Fruit fly (Drosophila melanogaster) whole organism, prepupa: ENCODE data around the gene Cp18.
A peak's percentile ranks its signal among the peaks of the same experiment; 100 is the strongest.

ENCODE experiments used
- Blimp-1 ChIP-seq: fragments of 200-800 bp; sonication (Bioruptor generic); optimal IDR thresholded peaks from 3 replicates; lab custom pipeline; 2017; ENCODE audit warnings: missing biosample characterization, missing genetic modification characterization, mild to moderate bottlenecking, moderate library complexity, missing genetic modification reagents
- CG10631 ChIP-seq: fragments of 200-800 bp; sonication (Bioruptor generic); optimal IDR thresholded peaks from 2 replicates; lab custom pipeline; 2016; ENCODE audit warnings: missing biosample characterization, missing genetic modification characterization
- CG10669 ChIP-seq: fragments of 200-800 bp; sonication (Bioruptor generic); optimal IDR thresholded peaks from 3 replicates; lab custom pipeline; 2018; ENCODE audit warnings: missing biosample characterization, mild to moderate bottlenecking, missing genetic modification characterization, moderate library complexity
- CG11762 ChIP-seq: fragments of 200-800 bp; sonication (Bioruptor generic); optimal IDR thresholded peaks from 3 replicates; lab custom pipeline; 2016; ENCODE audit warnings: missing biosample characterization, missing genetic modification characterization; ENCODE audit not compliant: insufficient read depth
- CG11902 ChIP-seq: fragments of 200-800 bp; sonication (Bioruptor generic); optimal IDR thresholded peaks from 3 replicates; lab custom pipeline; 2016; ENCODE audit warnings: missing biosample characterization, missing genetic modification characterization
- CG15336 ChIP-seq: fragments of 200-800 bp; sonication (Bioruptor generic); IDR thresholded peaks from 2 replicates; pipeline ENCODE4 v1.3.6; 2022; ENCODE audit warnings: missing biosample characterization, missing genetic modification characterization
- CG1621 ChIP-seq: fragments of 200-800 bp; sonication (Bioruptor generic); optimal IDR thresholded peaks from 3 replicates; lab custom pipeline; 2018; ENCODE audit warnings: missing biosample characterization, mild to moderate bottlenecking, missing genetic modification characterization
- CG16779 ChIP-seq: fragments of 200-800 bp; sonication (Bioruptor generic); optimal IDR thresholded peaks from 3 replicates; lab custom pipeline; 2017; ENCODE audit warnings: missing biosample characterization, mild to moderate bottlenecking, missing genetic modification characterization
- CG3032 ChIP-seq: fragments of 200-800 bp; optimal IDR thresholded peaks from 2 replicates; lab custom pipeline; 2019; ENCODE audit warnings: missing biosample characterization, mild to moderate bottlenecking, missing genetic modification characterization, moderate library complexity
- CG31627 ChIP-seq: fragments of 200-800 bp; sonication (Bioruptor generic); optimal IDR thresholded peaks from 3 replicates; lab custom pipeline; 2016; ENCODE audit warnings: missing biosample characterization, missing genetic modification characterization
- CG32006 ChIP-seq: fragments of 200-800 bp; sonication (Bioruptor generic); optimal IDR thresholded peaks from 3 replicates; lab custom pipeline; 2017; ENCODE audit warnings: missing biosample characterization, mild to moderate bottlenecking, missing genetic modification characterization
- CG34406 ChIP-seq: fragments of 200-800 bp; sonication (Bioruptor generic); optimal IDR thresholded peaks from 3 replicates; lab custom pipeline; 2016; ENCODE audit warnings: missing biosample characterization, missing genetic modification characterization
- CG6163 ChIP-seq: fragments of 200-800 bp; sonication (Bioruptor generic); IDR thresholded peaks from 3 replicates; pipeline ENCODE4 v1.3.6; 2022; ENCODE audit warnings: missing biosample characterization, missing genetic modification characterization
- CG6792 ChIP-seq: fragments of 200-800 bp; sonication (Bioruptor generic); optimal IDR thresholded peaks from 3 replicates; lab custom pipeline; 2016; ENCODE audit warnings: missing biosample characterization, missing genetic modification characterization
- CG6808 ChIP-seq: fragments of 200-800 bp; sonication (Bioruptor generic); optimal IDR thresholded peaks from 3 replicates; lab custom pipeline; 2017; ENCODE audit warnings: missing biosample characterization, missing genetic modification characterization, mild to moderate bottlenecking, moderate library complexity, missing genetic modification reagents
- CG6854 ChIP-seq: fragments of 200-800 bp; sonication (Bioruptor generic); optimal IDR thresholded peaks from 2 replicates; lab custom pipeline; 2017; ENCODE audit warnings: missing biosample characterization, mild to moderate bottlenecking, missing genetic modification characterization
- CG8119 ChIP-seq: fragments of 200-800 bp; sonication (Bioruptor generic); IDR thresholded peaks from 3 replicates; pipeline ENCODE4 v1.3.6; 2022; ENCODE audit warnings: missing biosample characterization, missing genetic modification characterization
- CG8319 ChIP-seq: fragments of 200-800 bp; sonication (Bioruptor generic); optimal IDR thresholded peaks from 3 replicates; lab custom pipeline; 2016; ENCODE audit warnings: missing biosample characterization, missing genetic modification characterization
- CG8632 ChIP-seq: fragments of 200-800 bp; sonication (Bioruptor generic); optimal IDR thresholded peaks from 3 replicates; lab custom pipeline; 2016; ENCODE audit warnings: missing biosample characterization, missing genetic modification characterization
- Eip75B ChIP-seq: fragments of 200-800 bp; sonication (Bioruptor generic); optimal IDR thresholded peaks from 3 replicates; lab custom pipeline; 2016; ENCODE audit warnings: missing biosample characterization, missing genetic modification characterization
- Eip93F ChIP-seq: fragments of 200-800 bp; sonication (Bioruptor generic); optimal IDR thresholded peaks from 2 replicates; lab custom pipeline; 2016; ENCODE audit warnings: missing biosample characterization, mild to moderate bottlenecking, missing genetic modification characterization
- Ets21C ChIP-seq: fragments of 200-800 bp; sonication (Bioruptor generic); optimal IDR thresholded peaks from 3 replicates; lab custom pipeline; 2016; ENCODE audit warnings: missing biosample characterization, missing genetic modification characterization
- Hr39 ChIP-seq: fragments of 200-800 bp; sonication (Bioruptor generic); optimal IDR thresholded peaks from 2 replicates; lab custom pipeline; 2016; ENCODE audit warnings: missing biosample characterization, missing genetic modification characterization
- Hr4 ChIP-seq: fragments of 200-800 bp; sonication (Bioruptor generic); optimal IDR thresholded peaks from 3 replicates; lab custom pipeline; 2016; ENCODE audit warnings: missing biosample characterization, missing genetic modification characterization
- Lpt ChIP-seq: fragments of 200-800 bp; sonication (Bioruptor generic); optimal IDR thresholded peaks from 3 replicates; lab custom pipeline; 2016; ENCODE audit warnings: missing biosample characterization, missing genetic modification characterization
- Met ChIP-seq: fragments of 200-800 bp; sonication (Bioruptor generic); optimal IDR thresholded peaks from 3 replicates; lab custom pipeline; 2016; ENCODE audit warnings: missing biosample characterization, missing genetic modification characterization
- OdsH ChIP-seq: fragments of 200-800 bp; sonication (Bioruptor generic); optimal IDR thresholded peaks from 3 replicates; lab custom pipeline; 2016; ENCODE audit warnings: missing biosample characterization, missing genetic modification characterization
- Smox ChIP-seq: fragments of 200-800 bp; sonication (Bioruptor generic); optimal IDR thresholded peaks from 3 replicates; lab custom pipeline; 2016; ENCODE audit warnings: missing biosample characterization, missing genetic modification characterization
- Sox102F ChIP-seq: fragments of 200-800 bp; sonication (Bioruptor generic); optimal IDR thresholded peaks from 2 replicates; lab custom pipeline; 2016; ENCODE audit warnings: missing biosample characterization, mild to moderate bottlenecking, missing genetic modification characterization
- Sox14 ChIP-seq: fragments of 200-800 bp; sonication (Bioruptor generic); optimal IDR thresholded peaks from 3 replicates; lab custom pipeline; 2016; ENCODE audit warnings: missing biosample characterization, missing genetic modification characterization
- Sox15 ChIP-seq: fragments of 200-800 bp; sonication (Bioruptor generic); optimal IDR thresholded peaks from 3 replicates; lab custom pipeline; 2016; ENCODE audit warnings: missing biosample characterization, missing genetic modification characterization
- achi ChIP-seq: fragments of 200-800 bp; sonication (Bioruptor generic); optimal IDR thresholded peaks from 3 replicates; lab custom pipeline; 2016; ENCODE audit warnings: missing biosample characterization, missing genetic modification characterization
- acj6 ChIP-seq: fragments of 200-800 bp; sonication (Bioruptor generic); optimal IDR thresholded peaks from 3 replicates; lab custom pipeline; 2016; ENCODE audit warnings: missing biosample characterization, missing genetic modification characterization
- cyc ChIP-seq: fragments of 200-800 bp; sonication (Bioruptor generic); optimal IDR thresholded peaks from 3 replicates; lab custom pipeline; 2016; ENCODE audit warnings: missing biosample characterization, missing genetic modification characterization
- dac ChIP-seq: fragments of 200-800 bp; sonication (Bioruptor generic); optimal IDR thresholded peaks from 2 replicates; lab custom pipeline; 2017; ENCODE audit warnings: missing biosample characterization, mild to moderate bottlenecking, missing genetic modification characterization
- dsx ChIP-seq: fragments of 200-800 bp; optimal IDR thresholded peaks from 3 replicates; lab custom pipeline; 2019; ENCODE audit warnings: missing biosample characterization, mild to moderate bottlenecking, missing genetic modification characterization, moderate library complexity; ENCODE audit not compliant: poor library complexity, severe bottlenecking
- eg ChIP-seq: fragments of 200-800 bp; sonication (Bioruptor generic); IDR thresholded peaks from 3 replicates; pipeline ENCODE4 v1.3.6; 2022; ENCODE audit warnings: missing biosample characterization, missing genetic modification characterization
- esn ChIP-seq: fragments of 200-800 bp; sonication (Bioruptor generic); optimal IDR thresholded peaks from 2 replicates; lab custom pipeline; 2016; ENCODE audit warnings: missing biosample characterization, mild to moderate bottlenecking, missing genetic modification characterization, moderate library complexity
- fd85E ChIP-seq: fragments of 200-800 bp; sonication (Bioruptor generic); optimal IDR thresholded peaks from 3 replicates; lab custom pipeline; 2016; ENCODE audit warnings: missing biosample characterization, missing genetic modification characterization
- fkh ChIP-seq: fragments of 200-800 bp; sonication (Bioruptor generic); optimal IDR thresholded peaks from 3 replicates; lab custom pipeline; 2017; ENCODE audit warnings: missing biosample characterization, mild to moderate bottlenecking, missing genetic modification characterization, moderate library complexity
- lz ChIP-seq: fragments of 200-800 bp; sonication (Bioruptor generic); optimal IDR thresholded peaks from 3 replicates; lab custom pipeline; 2016; ENCODE audit warnings: missing biosample characterization, missing genetic modification characterization
- salr ChIP-seq, 2 experiments: fragments of 200-800 bp; sonication (Bioruptor generic); optimal IDR thresholded peaks; 3 replicates each; lab custom pipeline; 2016 to 2018; ENCODE audit warnings: missing biosample characterization in 2 of 2, missing genetic modification characterization in 2 of 2, mild to moderate bottlenecking in 1 of 2
- spab ChIP-seq: fragments of 200-800 bp; sonication (Bioruptor generic); optimal IDR thresholded peaks from 2 replicates; lab custom pipeline; 2017; ENCODE audit warnings: missing biosample characterization, mild to moderate bottlenecking, missing genetic modification characterization, missing genetic modification reagents
- ss ChIP-seq, 2 experiments: fragments of 200-800 bp; sonication (Bioruptor generic); optimal IDR thresholded peaks; 2 replicates in 1 of 2; 3 replicates in 1 of 2; lab custom pipeline; 2017 to 2018; ENCODE audit warnings: mild to moderate bottlenecking in 2 of 2, missing biosample characterization in 2 of 2, missing genetic modification characterization in 2 of 2, moderate library complexity in 1 of 2
- svp ChIP-seq: fragments of 200-800 bp; sonication (Bioruptor generic); peaks from one replicate; lab custom pipeline; 2016; ENCODE audit warnings: missing biosample characterization, missing genetic modification characterization
- topi ChIP-seq: fragments of 200-800 bp; sonication (Bioruptor generic); optimal IDR thresholded peaks from 3 replicates; lab custom pipeline; 2016; ENCODE audit warnings: missing biosample characterization, missing genetic modification characterization
- vri ChIP-seq: fragments of 200-800 bp; sonication (Bioruptor generic); optimal IDR thresholded peaks from 3 replicates; lab custom pipeline; 2016; ENCODE audit warnings: missing biosample characterization, mild to moderate bottlenecking, missing genetic modification characterization

The Cp18 gene

DNA sequence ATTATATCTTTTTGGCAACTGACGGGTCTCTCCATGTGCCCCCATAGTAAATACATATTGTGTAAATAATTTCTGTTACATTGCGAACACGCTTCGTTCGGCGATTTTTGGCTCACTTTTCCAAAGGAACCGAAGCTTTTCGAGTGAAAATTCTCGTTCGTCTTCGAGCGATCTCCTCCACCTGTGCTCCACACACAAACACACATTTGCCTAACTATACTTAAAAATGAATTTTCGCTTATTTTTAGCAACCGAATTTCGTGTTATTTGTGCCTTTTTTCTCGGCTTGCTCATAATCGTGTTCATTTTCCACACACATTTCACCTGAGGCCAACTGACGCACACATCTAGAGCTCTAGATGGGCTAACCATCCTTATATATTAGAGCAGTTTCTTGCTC is 19.9 kb downstream of the Cp18 start:
- TF ChIP-seq dac (GFP tag; lab: Kevin White, UChicago) = no peak
- no peak for TF ChIP-seq cyc
- TF ChIP-seq OdsH (GFP tag; lab: Kevin White, UChicago) = no peak
- no peak for TF ChIP-seq CG6854 (GFP tag; lab: Kevin White, UChicago)
- no peak for TF ChIP-seq ss (GFP tag; optimal IDR thresholded peaks at IDR 0.05; lab: Kevin White, UChicago)
- TF ChIP-seq Ets21C (GFP tag; lab: Kevin White, UChicago) = no peak
- TF ChIP-seq CG6163 (GFP tag; lab: Robert Waterston, UW) = no peak
- no peak for TF ChIP-seq Smox (GFP tag; lab: Kevin White, UChicago)
- no peak for TF ChIP-seq spab (GFP tag; lab: Kevin White, UChicago)
- no peak for TF ChIP-seq CG6808
- TF ChIP-seq achi (GFP tag; lab: Kevin White, UChicago) = no peak
- no peak for TF ChIP-seq Sox14 (GFP tag; lab: Kevin White, UChicago)
- TF ChIP-seq, all 60 proteins: peak for 0

DNA sequence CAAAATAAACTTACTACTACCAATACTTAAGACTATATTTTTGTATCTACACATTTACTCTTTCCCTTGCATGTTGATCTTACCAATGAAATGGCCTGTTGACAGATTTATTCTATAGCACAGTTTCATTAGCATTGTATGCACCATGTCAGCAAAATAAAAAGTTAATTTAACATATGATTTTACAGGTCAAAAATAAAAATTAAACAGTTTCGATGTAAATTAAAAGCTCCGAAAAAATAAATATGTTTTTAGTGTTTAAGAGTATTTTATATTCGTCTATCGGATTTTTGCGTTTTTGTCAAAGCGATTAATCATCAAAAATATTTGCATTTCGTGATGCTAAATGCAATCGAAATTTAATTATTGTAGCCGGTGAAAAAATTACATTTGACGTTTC is 21.7 kb downstream of the Cp18 start:
- TF ChIP-seq CG1621 (tag; lab: Kevin White, UChicago) = no peak

DNA sequence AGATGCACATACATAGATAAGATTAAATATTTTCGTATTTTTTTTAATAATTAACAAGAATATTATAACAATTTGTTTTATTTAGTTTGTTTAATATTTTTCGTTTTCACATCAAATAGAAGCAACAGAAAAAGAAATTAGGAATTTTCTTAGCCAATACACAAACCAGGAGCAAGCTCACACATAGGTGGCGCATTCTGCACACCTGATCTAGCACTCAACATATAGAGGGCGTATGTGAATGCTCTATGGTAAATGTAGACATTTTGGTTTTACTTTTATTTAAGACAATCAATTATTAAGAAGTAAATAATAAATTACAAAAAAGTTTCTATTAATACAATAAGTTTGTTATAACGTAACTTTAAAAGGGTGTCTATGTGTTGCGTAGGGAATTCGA is 22.2 kb downstream of the Cp18 start:
- TF ChIP-seq Eip93F (GFP tag; lab: Kevin White, UChicago) (no peak), fd85E (GFP tag; lab: Kevin White, UChicago) (no peak), CG6792 (GFP tag; lab: Kevin White, UChicago) (no peak), Hr39 (GFP tag; lab: Kevin White, UChicago) (peak; percentile 47), CG8632 (GFP tag; lab: Kevin White, UChicago) (no peak), CG3032 (tag; lab: Kevin White, UChicago) (no peak), CG15336 (GFP tag; lab: Robert Waterston, UW) (no peak), Eip75B (no peak), lz (GFP tag; lab: Kevin White, UChicago) (peak; percentile 36), CG6163 (GFP tag; lab: Robert Waterston, UW) (no peak), Hr4 (GFP tag; lab: Kevin White, UChicago) (no peak), salr (GFP tag; optimal IDR thresholded peaks at IDR 0.05; lab: Kevin White, UChicago) (peak in 1 of 2 experiments; percentile 6), Sox14 (GFP tag; lab: Kevin White, UChicago) (no peak), Lpt (GFP tag; lab: Kevin White, UChicago) (no peak), eg (GFP tag; lab: Robert Waterston, UW) (no peak), CG31627 (GFP tag; lab: Kevin White, UChicago) (peak; percentile 55), dsx (GFP tag; lab: Kevin White, UChicago) (no peak), ss (GFP tag; optimal IDR thresholded peaks at IDR 0.05; lab: Kevin White, UChicago) (no peak), CG16779 (tag; lab: Kevin White, UChicago) (no peak), svp (GFP tag; lab: Kevin White, UChicago) (no peak), Met (GFP tag; lab: Kevin White, UChicago) (no peak), dac (GFP tag; lab: Kevin White, UChicago) (no peak), CG1621 (tag; lab: Kevin White, UChicago) (no peak), acj6 (GFP tag; lab: Kevin White, UChicago) (no peak), CG6854 (GFP tag; lab: Kevin White, UChicago) (no peak), fkh (no peak), CG34406 (GFP tag; lab: Kevin White, UChicago) (no peak), CG6808 (no peak), CG32006 (GFP tag; lab: Kevin White, UChicago) (no peak), Sox102F (GFP tag; lab: Kevin White, UChicago) (no peak), topi (GFP tag; lab: Kevin White, UChicago) (no peak), CG11762 (GFP tag; lab: Kevin White, UChicago) (no peak), Blimp-1 (GFP tag; lab: Kevin White, UChicago) (no peak), CG8319 (GFP tag; lab: Kevin White, UChicago) (no peak), vri (GFP tag; lab: Kevin White, UChicago) (no peak), CG10631 (GFP tag; lab: Kevin White, UChicago) (no peak), spab (GFP tag; lab: Kevin White, UChicago) (no peak), CG11902 (GFP tag; lab: Kevin White, UChicago) (no peak), Sox15 (no peak), cyc (peak; percentile 54), esn (GFP tag; lab: Kevin White, UChicago) (peak; percentile 18), CG8119 (GFP tag; lab: Robert Waterston, UW) (no peak), OdsH (GFP tag; lab: Kevin White, UChicago) (peak; percentile 19), CG10669 (GFP tag; lab: Kevin White, UChicago) (no peak)
